Worm (Caenorhabditis elegans) whole organism, L4/young adult: ENCODE data around the gene arl-1.

ENCODE experiments used
- W03F9.2 ChIP-seq: fragments of 150-350 bp; optimal IDR thresholded peaks from 2 replicates; lab custom pipeline; 2014; ENCODE audit warnings: missing biosample characterization, missing genetic modification characterization
- dao-5 ChIP-seq: sonication (generic microtip); optimal IDR thresholded peaks from 2 replicates; lab custom pipeline; 2016; ENCODE audit warnings: missing genotype, missing genetic modification characterization, moderate library complexity, missing compliant biosample characterization

DNA sequence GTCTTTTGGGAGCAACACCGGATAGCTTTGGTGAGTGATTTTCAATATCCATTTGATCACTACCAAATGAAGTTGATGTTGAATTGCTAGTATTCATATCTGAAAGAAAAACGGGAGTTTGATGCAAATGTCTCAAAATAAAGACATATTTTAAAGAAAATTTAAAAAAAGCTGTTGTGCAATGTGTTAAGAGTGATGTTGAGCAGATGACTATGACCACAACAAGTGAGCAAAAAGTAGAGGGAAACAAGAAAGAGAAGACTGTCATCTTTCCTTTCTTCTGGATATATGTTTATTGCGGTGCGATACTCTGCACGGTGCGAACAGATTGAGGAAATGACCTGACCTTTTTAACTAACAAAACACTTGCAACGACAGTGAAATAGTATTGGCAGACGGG is 41.6 kb downstream of the arl-1 start, which contains the start of gene T22C8.4:
- TF ChIP-seq dao-5 (tag; lab: Kevin White, UChicago) (no peak), W03F9.2 (tag; lab: Kevin White, UChicago) (no peak)
